Worm (Caenorhabditis elegans): ENCODE data around the gene svh-5.

The svh-5 gene

ce11 chrX:15382256-15382655 is 4.6 kb upstream of the svh-5 start (continued):
- TF ChIP-seq hlh-4 (tag; optimal IDR thresholded peaks at IDR 0.05), result no peak
- no peak for TF ChIP-seq unc-30 (tag; optimal IDR thresholded peaks at IDR 0.05)
- no peak for TF ChIP-seq lin-15B (tag; optimal IDR thresholded peaks at IDR 0.05)

- TF ChIP-seq ama-1 (optimal IDR thresholded peaks at IDR 0.05) (no peak), tlp-1 (tag; optimal IDR thresholded peaks at IDR 0.05) (no peak), dsc-1 (tag; optimal IDR thresholded peaks at IDR 0.05) (no peak), fkh-10 (GFP tag; optimal IDR thresholded peaks at IDR 0.05) (peak; percentile 57), lsy-2 (tag; optimal IDR thresholded peaks at IDR 0.05) (no peak), rnt-1 (tag; optimal IDR thresholded peaks at IDR 0.05) (no peak), unc-98 (GFP tag; IDR thresholded peaks at IDR 0.05) (no peak), lin-14 (GFP tag; optimal IDR thresholded peaks at IDR 0.05) (peak; percentile 76), egl-27 (tag; optimal IDR thresholded peaks at IDR 0.05) (no peak)
These were observed 3.9 kb upstream of the svh-5 start for ce11 chrX:15381486-15381885.

ce11 chrX:15380437-15380836 is 2.8 kb upstream of the svh-5 start:
- TF ChIP-seq blmp-1 (tag; optimal IDR thresholded peaks at IDR 0.05) (peak; percentile 64), grh-1 (GFP tag; IDR thresholded peaks at IDR 0.05) (0 out of 2 replicates have a peak, but pooled peaks have one; percentile 17), lin-14 (GFP tag; optimal IDR thresholded peaks at IDR 0.05) (no peak)

DNA sequence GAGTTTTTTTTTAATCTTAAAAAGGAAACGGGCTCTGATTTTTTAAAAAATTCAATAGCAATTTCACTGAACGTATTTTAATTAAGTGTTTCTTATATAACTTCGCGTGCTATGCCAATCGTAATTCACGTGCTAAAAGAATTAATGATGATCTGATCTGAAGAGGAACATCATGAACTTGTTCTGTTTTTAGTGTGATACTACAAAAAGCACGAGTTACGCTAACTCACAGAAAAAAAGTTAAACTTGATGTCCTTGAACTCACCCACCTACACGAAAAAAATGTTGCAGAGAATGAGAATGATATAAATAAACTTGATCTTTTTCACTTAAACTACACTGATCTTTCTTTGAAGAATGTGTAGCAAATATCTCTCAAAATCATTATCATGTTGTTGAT is 2.3 kb upstream of the svh-5 start:
- TF ChIP-seq swsn-7 (tag; optimal IDR thresholded peaks at IDR 0.05) (no peak), rnt-1 (tag; optimal IDR thresholded peaks at IDR 0.05) (no peak), C34B4.2 (tag; optimal IDR thresholded peaks at IDR 0.05) (no peak), fkh-10 (GFP tag; optimal IDR thresholded peaks at IDR 0.05) (no peak), nhr-20 (tag; optimal IDR thresholded peaks at IDR 0.05) (peak; percentile 47), pax-3 (tag; optimal IDR thresholded peaks at IDR 0.05) (no peak), lin-15B (tag; optimal IDR thresholded peaks at IDR 0.05) (no peak), jun-1 (tag; optimal IDR thresholded peaks at IDR 0.05) (no peak), nhr-90 (tag; optimal IDR thresholded peaks at IDR 0.05; ENCODE audit: poor library complexity) (no peak), nhr-28 (tag; optimal IDR thresholded peaks at IDR 0.05) (no peak), nhr-85 (tag) (peak; percentile 81), elt-3 (tag; optimal IDR thresholded peaks at IDR 0.05) (peak in 1 of 6 experiments; percentile 72), xbp-1 (tag; optimal IDR thresholded peaks at IDR 0.05) (no peak), snu-23 (GFP tag; optimal IDR thresholded peaks at IDR 0.05) (no peak), lin-35 (GFP tag; optimal IDR thresholded peaks at IDR 0.05) (no peak), Y116A8C.19 (tag; optimal IDR thresholded peaks at IDR 0.05; ENCODE audit: borderline replicate concordance) (no peak), mep-1 (tag; optimal IDR thresholded peaks at IDR 0.05) (no peak), egl-27 (tag; optimal IDR thresholded peaks at IDR 0.05) (no peak), pqm-1 (tag; optimal IDR thresholded peaks at IDR 0.05) (no peak)

DNA sequence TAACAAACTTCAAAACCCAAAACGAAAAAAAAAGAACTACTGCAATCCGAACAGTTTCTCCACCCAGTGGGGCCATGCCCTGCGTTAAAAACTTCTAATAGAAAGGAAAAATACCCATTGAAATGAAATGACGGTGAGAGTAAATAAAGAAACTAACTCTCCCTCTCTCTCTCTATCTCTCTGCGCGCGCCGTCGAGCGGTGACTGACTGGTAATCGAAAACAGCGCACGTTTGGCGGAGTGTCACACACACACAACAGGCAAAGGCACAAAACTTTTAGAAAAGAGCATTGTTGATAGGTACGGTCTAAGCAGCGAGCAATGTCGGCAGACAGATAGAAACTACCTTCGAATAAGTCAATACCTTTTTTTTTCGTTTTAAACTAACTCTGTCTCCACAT is 1.0 kb downstream of the svh-5 start:
- peak; percentile 25 for TF ChIP-seq nhr-20 (tag; optimal IDR thresholded peaks at IDR 0.05)
- TF ChIP-seq swsn-7 (tag; optimal IDR thresholded peaks at IDR 0.05), result peak; percentile 34
- no peak for TF ChIP-seq vab-15 (tag; optimal IDR thresholded peaks at IDR 0.05)
- TF ChIP-seq lin-35 (GFP tag; optimal IDR thresholded peaks at IDR 0.05), result peak in 1 of 2 experiments; percentile 26
- TF ChIP-seq ceh-8 (GFP tag; optimal IDR thresholded peaks at IDR 0.05), result peak; percentile 16
- no peak for TF ChIP-seq egl-13 (tag; optimal IDR thresholded peaks at IDR 0.05)
- peak; percentile 8 for TF ChIP-seq nhr-47 (tag; optimal IDR thresholded peaks at IDR 0.05)
- TF ChIP-seq mdl-1 (tag; optimal IDR thresholded peaks at IDR 0.05), result peak in 1 of 2 experiments; percentile 13
- TF ChIP-seq snu-23 (GFP tag; optimal IDR thresholded peaks at IDR 0.05), result peak; percentile 26
- TF ChIP-seq ztf-11 (tag; optimal IDR thresholded peaks at IDR 0.05), result no peak
- TF ChIP-seq nhr-71 (tag; optimal IDR thresholded peaks at IDR 0.05), result peak; percentile 34
- TF ChIP-seq lsy-2 (tag; optimal IDR thresholded peaks at IDR 0.05), result peak in 1 of 2 experiments; percentile 30
- TF ChIP-seq rnt-1 (tag; optimal IDR thresholded peaks at IDR 0.05), result peak; percentile 21
- TF ChIP-seq elt-2 (tag; optimal IDR thresholded peaks at IDR 0.05), result peak; percentile 48
- no peak for TF ChIP-seq elt-3 (tag; optimal IDR thresholded peaks at IDR 0.05)
- TF ChIP-seq nhr-77 (tag; optimal IDR thresholded peaks at IDR 0.05), result peak; percentile 71
- TF ChIP-seq pqm-1 (tag; optimal IDR thresholded peaks at IDR 0.05), result peak; percentile 28
- TF ChIP-seq blmp-1 (tag; optimal IDR thresholded peaks at IDR 0.05), result peak; percentile 88
- peak; percentile 3 for TF ChIP-seq mep-1 (tag; optimal IDR thresholded peaks at IDR 0.05)
- peak; percentile 44 for TF ChIP-seq tbx-2 (tag; optimal IDR thresholded peaks at IDR 0.05)
- TF ChIP-seq lin-14 (GFP tag; optimal IDR thresholded peaks at IDR 0.05), result peak; percentile 71
- no peak for TF ChIP-seq hlh-4 (tag; optimal IDR thresholded peaks at IDR 0.05)
- TF ChIP-seq sup-37 (GFP tag; optimal IDR thresholded peaks at IDR 0.05), result peak; percentile 27
- no peak for TF ChIP-seq F16B12.6 (tag; optimal IDR thresholded peaks at IDR 0.05)

All from whole organism, L1 larva.